Worm (Caenorhabditis elegans): ENCODE data around the gene C27A2.7.

The C27A2.7 gene

ce11 chrII:5081124-5081913, 10.2 kb upstream of the C27A2.7 start, which contains the start of gene dsh-2 (continued):
- TF ChIP-seq nfya-1 (tag; optimal IDR thresholded peaks at IDR 0.05; ENCODE audit: borderline replicate concordance, insufficient read depth), result no peak
- peak; percentile 55 for TF ChIP-seq madf-6 (GFP tag; IDR thresholded peaks at IDR 0.05)
- TF ChIP-seq F33H1.4 (GFP tag; IDR thresholded peaks at IDR 0.05), result peak; percentile 51
- no peak for TF ChIP-seq snpc-1.1 (tag; optimal IDR thresholded peaks at IDR 0.05; ENCODE audit: insufficient read depth)
- peak; percentile 25 for TF ChIP-seq snpc-3.4 (tag; optimal IDR thresholded peaks at IDR 0.05)
- no peak for TF ChIP-seq unc-62 (GFP tag; optimal IDR thresholded peaks at IDR 0.05)
- TF ChIP-seq repo-1 (tag; optimal IDR thresholded peaks at IDR 0.05), result no peak
- TF ChIP-seq F57A8.1 (GFP tag; optimal IDR thresholded peaks at IDR 0.05), result no peak
- TF ChIP-seq tbx-9 (tag; optimal IDR thresholded peaks at IDR 0.05; ENCODE audit: borderline replicate concordance), result no peak
- no peak for TF ChIP-seq K12H6.12 (tag; optimal IDR thresholded peaks at IDR 0.05)
- peak; percentile 45 for TF ChIP-seq lsl-1 (GFP tag; optimal IDR thresholded peaks at IDR 0.05)
- TF ChIP-seq pha-4 (tag; optimal IDR thresholded peaks at IDR 0.05), result no peak
- TF ChIP-seq xnd-1 (tag; optimal IDR thresholded peaks at IDR 0.05), result no peak
- no peak for TF ChIP-seq chd-7 (tag; optimal IDR thresholded peaks at IDR 0.05)
- TF ChIP-seq rec-8 (tag; optimal IDR thresholded peaks at IDR 0.05), result no peak
- TF ChIP-seq snpc-1.3 (tag; optimal IDR thresholded peaks at IDR 0.05; ENCODE audit: insufficient read depth), result no peak
- peak; percentile 81 for TF ChIP-seq hmg-1.2 (GFP tag; IDR thresholded peaks at IDR 0.05)
- TF ChIP-seq F57C9.4 (tag; optimal IDR thresholded peaks at IDR 0.05), result no peak
- TF ChIP-seq ZK185.1 (tag; optimal IDR thresholded peaks at IDR 0.05; ENCODE audit: poor library complexity, severe bottlenecking), result peak; percentile 4
- no peak for TF ChIP-seq T26A5.8 (tag; optimal IDR thresholded peaks at IDR 0.05)
- TF ChIP-seq nfya-2 (GFP tag; IDR thresholded peaks at IDR 0.05), result no peak
- TF ChIP-seq ztf-26 (tag; optimal IDR thresholded peaks at IDR 0.05), result no peak
- no peak for TF ChIP-seq let-526 (GFP tag; IDR thresholded peaks at IDR 0.05)
- no peak for TF ChIP-seq C17E4.6 (GFP tag; IDR thresholded peaks at IDR 0.05)
- TF ChIP-seq hlh-12 (tag; optimal IDR thresholded peaks at IDR 0.05), result no peak
- peak; percentile 3 for TF ChIP-seq him-1 (tag; optimal IDR thresholded peaks at IDR 0.05)

ce11 chrII:5069525-5069924, 1.6 kb downstream of the C27A2.7 start, which contains the start of gene idpb-2:
Gene idpb-2, minus strand, starts transcription at chrII:5069625.
- TF ChIP-seq pha-4 (tag; optimal IDR thresholded peaks at IDR 0.05) (no peak), rcor-1 (GFP tag; IDR thresholded peaks at IDR 0.05) (no peak), dox-1 (GFP tag; IDR thresholded peaks at IDR 0.05) (no peak), gei-17 (GFP tag; optimal IDR thresholded peaks at IDR 0.05) (no peak), ztf-26 (tag; optimal IDR thresholded peaks at IDR 0.05) (no peak), mel-28 (tag; optimal IDR thresholded peaks at IDR 0.05; ENCODE audit: borderline replicate concordance) (no peak), tlf-1 (GFP tag; optimal IDR thresholded peaks at IDR 0.05) (no peak), F22D6.2 (tag; optimal IDR thresholded peaks at IDR 0.05) (no peak), nfya-1 (tag; optimal IDR thresholded peaks at IDR 0.05; ENCODE audit: borderline replicate concordance, insufficient read depth) (no peak)

ce11 chrII:5067927-5068326, 3.2 kb downstream of the C27A2.7 start, which contains the start of gene C27A2.8:
Gene C27A2.8, minus strand, starts transcription at chrII:5068043.
- TF ChIP-seq mxl-1 (tag; optimal IDR thresholded peaks at IDR 0.05), result no peak
- no peak for TF ChIP-seq F37B4.10 (GFP tag; IDR thresholded peaks at IDR 0.05)
- no peak for TF ChIP-seq nhr-179 (tag; optimal IDR thresholded peaks at IDR 0.05)
- no peak for TF ChIP-seq F33H1.4 (GFP tag; IDR thresholded peaks at IDR 0.05)
- no peak for TF ChIP-seq egrh-3 (GFP tag; IDR thresholded peaks at IDR 0.05)

Data from whole organism, young adult.